Fruit fly (Drosophila melanogaster): Measurements from ENCODE around the gene CG33725.
A peak's percentile ranks its signal among the peaks of the same experiment; 100 is the strongest.

The CG33725 gene

dm6 chr3L:12442593-12442992 lies 39.8 kb upstream of the CG33725 start (continued):
- TF ChIP-seq Xrp1 (GFP tag; IDR thresholded peaks at IDR 0.05) (peak; percentile 48; the same call in 1 of the 2 replicates), CG30403 (GFP tag; optimal IDR thresholded peaks at IDR 0.05) (no peak), dmrt11E (tag; optimal IDR thresholded peaks at IDR 0.05) (peak; percentile 64), Gug (GFP tag; IDR thresholded peaks at IDR 0.05) (no peak), tgo (GFP tag; IDR thresholded peaks at IDR 0.05) (no peak), CG17829 (tag; optimal IDR thresholded peaks at IDR 0.05) (peak; percentile 28), CG9876 (GFP tag; optimal IDR thresholded peaks at IDR 0.05) (no peak), pita (GFP tag; optimal IDR thresholded peaks at IDR 0.05) (no peak), Rfx (GFP tag; IDR thresholded peaks at IDR 0.05) (no peak), CG13424 (tag; optimal IDR thresholded peaks at IDR 0.05) (peak; percentile 1), sens (GFP tag) (peak; percentile 68), CG15696 (tag; optimal IDR thresholded peaks at IDR 0.05) (peak; percentile 45), CG7928 (GFP tag; optimal IDR thresholded peaks at IDR 0.05) (no peak), CG14965 (GFP tag; optimal IDR thresholded peaks at IDR 0.05; ENCODE audit: borderline replicate concordance) (no peak), Optix (GFP tag; IDR thresholded peaks at IDR 0.05) (no peak), TFAM (GFP tag; optimal IDR thresholded peaks at IDR 0.05) (no peak), bsh (GFP tag; optimal IDR thresholded peaks at IDR 0.05) (peak; percentile 20 to 47), schlank (tag; optimal IDR thresholded peaks at IDR 0.05) (no peak), row (GFP tag; IDR thresholded peaks at IDR 0.05) (peak; percentile 59; the same call in 2 of the 3 replicates), CG10147 (GFP tag; optimal IDR thresholded peaks at IDR 0.05) (no peak), PHDP (tag; optimal IDR thresholded peaks at IDR 0.05) (no peak), CG4424 (GFP tag; optimal IDR thresholded peaks at IDR 0.05) (peak; percentile 1), Sox100B (GFP tag; optimal IDR thresholded peaks at IDR 0.05) (no peak), CG14710 (tag; optimal IDR thresholded peaks at IDR 0.05) (peak; percentile 38), lov (optimal IDR thresholded peaks at IDR 0.05) (no peak), lov (GFP tag; IDR thresholded peaks at IDR 0.05) (no peak), slbo (GFP tag; IDR thresholded peaks at IDR 0.05) (no peak), Blimp-1 (GFP tag; optimal IDR thresholded peaks at IDR 0.05) (peak; percentile 8), CG12769 (tag; optimal IDR thresholded peaks at IDR 0.05) (no peak), mirr (GFP tag; optimal IDR thresholded peaks at IDR 0.05) (no peak), lola (GFP tag; optimal IDR thresholded peaks at IDR 0.05) (peak in 1 of 3 experiments; percentile 60), chinmo (GFP tag; IDR thresholded peaks at IDR 0.05; ENCODE audit: partially characterized antibody) (no peak), CG2120 (GFP tag; optimal IDR thresholded peaks at IDR 0.05) (no peak), CG4360 (GFP tag; IDR thresholded peaks at IDR 0.05) (no peak), CG9727 (GFP tag; optimal IDR thresholded peaks at IDR 0.05) (peak; percentile 11), Oli (tag; optimal IDR thresholded peaks at IDR 0.05) (peak; percentile 10), CG1529 (GFP tag; optimal IDR thresholded peaks at IDR 0.05) (peak; percentile 1), ken (GFP tag; IDR thresholded peaks at IDR 0.05) (no peak), bigmax (GFP tag; optimal IDR thresholded peaks at IDR 0.05) (no peak), Max (GFP tag; optimal IDR thresholded peaks at IDR 0.05) (no peak)

dm6 chr3L:12444040-12444439 lies 38.4 kb upstream of the CG33725 start:
- TF ChIP-seq chn (GFP tag; optimal IDR thresholded peaks at IDR 0.05) (no peak), CG1647 (GFP tag; optimal IDR thresholded peaks at IDR 0.05) (no peak), CG4424 (GFP tag; optimal IDR thresholded peaks at IDR 0.05) (peak; percentile 25), fd96Cb (tag; optimal IDR thresholded peaks at IDR 0.05) (peak; percentile 54), CG3847 (GFP tag; IDR thresholded peaks at IDR 0.05) (no peak), pzg (GFP tag; optimal IDR thresholded peaks at IDR 0.05) (no peak), CG10462 (GFP tag; optimal IDR thresholded peaks at IDR 0.05) (no peak), Atf-2 (GFP tag; optimal IDR thresholded peaks at IDR 0.05) (no peak), CG31441 (GFP tag; IDR thresholded peaks at IDR 0.05) (0 out of 2 replicates have a peak, but pooled peaks have one; percentile 39), CG12391 (tag; optimal IDR thresholded peaks at IDR 0.05) (peak; percentile 36), CG11398 (GFP tag; optimal IDR thresholded peaks at IDR 0.05) (no peak), YL-1 (GFP tag; optimal IDR thresholded peaks at IDR 0.05) (no peak), unpg (GFP tag; optimal IDR thresholded peaks at IDR 0.05) (no peak), CG6254 (GFP tag; optimal IDR thresholded peaks at IDR 0.05) (peak; percentile 63)
